Worm (Caenorhabditis elegans) whole organism, young adult: ENCODE measurements around the gene F47G9.4.
A peak's percentile ranks its signal among the peaks of the same experiment; 100 is the strongest.

Source experiments
- C06A6.2 ChIP-seq: fragments of 200-800 bp; sonication (Bioruptor generic); conservative IDR thresholded peaks from 2 replicates; pipeline ENCODE4 v1.3.6; 2022; ENCODE audit warnings: missing genetic modification characterization, missing compliant biosample characterization
- F10E7.11 ChIP-seq: sonication (generic microtip); optimal IDR thresholded peaks from 2 replicates; lab custom pipeline; 2017; ENCODE audit warnings: mild to moderate bottlenecking, missing genetic modification characterization, moderate library complexity, missing compliant biosample characterization
- F23B12.7 ChIP-seq: sonication (generic microtip); optimal IDR thresholded peaks from 2 replicates; lab custom pipeline; 2017; ENCODE audit warnings: missing genetic modification characterization, mild to moderate bottlenecking, missing compliant biosample characterization, antibody characterized with exemption, moderate library complexity; ENCODE audit not compliant: insufficient read depth
- F37B4.10 ChIP-seq: fragments of 200-800 bp; sonication (Bioruptor generic); IDR thresholded peaks from 2 replicates; pipeline ENCODE4 v1.3.6; 2022; ENCODE audit warnings: missing genetic modification characterization, missing compliant biosample characterization
- K12H6.12 ChIP-seq: fragments of 200-800 bp; sonication (Bioruptor generic); optimal IDR thresholded peaks from 2 replicates; lab custom pipeline; 2018; ENCODE audit warnings: mild to moderate bottlenecking, missing genetic modification characterization, missing compliant biosample characterization
- Y56A3A.18 ChIP-seq: fragments of 200-800 bp; sonication (Bioruptor generic); IDR thresholded peaks from 2 replicates; pipeline ENCODE4 v1.3.6; 2022; ENCODE audit warnings: missing genetic modification reagents, missing genetic modification characterization, missing compliant biosample characterization
- Y67H2A.10 ChIP-seq: fragments of 200-800 bp; sonication (Bioruptor generic); conservative IDR thresholded peaks from 2 replicates; pipeline ENCODE4 v1.3.6; 2022; ENCODE audit warnings: missing genetic modification reagents, missing genetic modification characterization, missing compliant biosample characterization
- Y79H2A.3 ChIP-seq: fragments of 200-800 bp; sonication (Bioruptor generic); conservative IDR thresholded peaks from 2 replicates; pipeline ENCODE4 v1.3.6; 2022; ENCODE audit warnings: missing genetic modification reagents, missing genetic modification characterization, missing compliant biosample characterization
- athp-1 ChIP-seq: sonication (generic microtip); optimal IDR thresholded peaks from 2 replicates; lab custom pipeline; 2017; ENCODE audit warnings: mild to moderate bottlenecking, missing genetic modification characterization, missing compliant biosample characterization
- attf-3 ChIP-seq: fragments of 200-800 bp; sonication (Bioruptor generic); conservative IDR thresholded peaks from 2 replicates; pipeline ENCODE4 v1.3.6; 2022; ENCODE audit warnings: missing genetic modification reagents, missing genetic modification characterization, missing compliant biosample characterization
- attf-5 ChIP-seq: fragments of 200-800 bp; sonication (Bioruptor generic); optimal IDR thresholded peaks from 2 replicates; lab custom pipeline; 2018; ENCODE audit warnings: mild to moderate bottlenecking, missing genetic modification characterization, missing compliant biosample characterization
- attf-6 ChIP-seq: fragments of 200-800 bp; sonication (Bioruptor generic); IDR thresholded peaks from 2 replicates; pipeline ENCODE4 v1.3.6; 2022; ENCODE audit warnings: missing genetic modification reagents, missing genetic modification characterization, missing compliant biosample characterization
- bed-2 ChIP-seq: fragments of 200-800 bp; sonication (Bioruptor generic); IDR thresholded peaks from 2 replicates; pipeline ENCODE4 v1.3.6; 2022; ENCODE audit warnings: missing genetic modification reagents, missing genetic modification characterization, missing compliant biosample characterization
- ccch-3 ChIP-seq: fragments of 200-800 bp; sonication (Bioruptor generic); optimal IDR thresholded peaks from 2 replicates; lab custom pipeline; 2018; ENCODE audit warnings: mild to moderate bottlenecking, missing genetic modification characterization, missing compliant biosample characterization
- ceh-100 ChIP-seq: fragments of 200-800 bp; sonication (Bioruptor generic); IDR thresholded peaks from 2 replicates; pipeline ENCODE4 v1.3.6; 2022; ENCODE audit warnings: missing genetic modification reagents, missing genetic modification characterization, missing compliant biosample characterization
- ceh-27 ChIP-seq: fragments of 200-800 bp; sonication (Bioruptor generic); optimal IDR thresholded peaks from 2 replicates; lab custom pipeline; 2018; ENCODE audit warnings: mild to moderate bottlenecking, missing genetic modification characterization, moderate library complexity, missing compliant biosample characterization
- ceh-40 ChIP-seq: fragments of 200-800 bp; sonication (Bioruptor generic); IDR thresholded peaks from 2 replicates; pipeline ENCODE4 v1.3.6; 2022; ENCODE audit warnings: missing genetic modification characterization, missing compliant biosample characterization
- ceh-58 ChIP-seq: fragments of 200-800 bp; sonication (Bioruptor generic); IDR thresholded peaks from 2 replicates; pipeline ENCODE4 v1.3.6; 2022; ENCODE audit warnings: missing genetic modification characterization, missing compliant biosample characterization
- ceh-91 ChIP-seq: fragments of 200-800 bp; sonication (Bioruptor generic); IDR thresholded peaks from 2 replicates; pipeline ENCODE4 v1.3.6; 2022; ENCODE audit warnings: missing genetic modification reagents, missing genetic modification characterization, missing compliant biosample characterization
- ekl-4 ChIP-seq: fragments of 200-800 bp; sonication (Bioruptor generic); IDR thresholded peaks from 2 replicates; pipeline ENCODE4 v1.3.6; 2022; ENCODE audit warnings: missing genetic modification reagents, missing genetic modification characterization, missing compliant biosample characterization
- lin-26 ChIP-seq: fragments of 200-800 bp; sonication (Bioruptor generic); IDR thresholded peaks from 2 replicates; pipeline ENCODE4 v1.3.6; 2022; ENCODE audit warnings: missing genetic modification reagents, missing genetic modification characterization, missing compliant biosample characterization
- lin-35 ChIP-seq, 3 experiments: fragments of 150-350 bp in 2 of 3; sonication (generic microtip) in 1 of 3; optimal IDR thresholded peaks; 2 replicates each; lab custom pipeline; 2014 to 2018; ENCODE audit warnings: missing biosample characterization in 3 of 3, missing genetic modification characterization in 3 of 3, missing genetic modification reagents in 3 of 3
- lin-54 ChIP-seq: fragments of 200-800 bp; sonication (Bioruptor generic); optimal IDR thresholded peaks from 2 replicates; lab custom pipeline; 2018; ENCODE audit warnings: mild to moderate bottlenecking, missing genetic modification characterization, missing compliant biosample characterization
- lir-1 ChIP-seq: fragments of 200-800 bp; sonication (Bioruptor generic); conservative IDR thresholded peaks from 2 replicates; pipeline ENCODE4 v1.3.6; 2022; ENCODE audit warnings: missing genetic modification reagents, missing genetic modification characterization, missing compliant biosample characterization
- lsy-27 ChIP-seq: sonication (generic microtip); optimal IDR thresholded peaks from 2 replicates; lab custom pipeline; 2017; ENCODE audit warnings: missing genetic modification characterization, mild to moderate bottlenecking, missing compliant biosample characterization, antibody characterized with exemption, missing genotype, borderline replicate concordance; ENCODE audit not compliant: insufficient read depth
- mcd-1 ChIP-seq: fragments of 200-800 bp; sonication (Bioruptor generic); IDR thresholded peaks from 2 replicates; pipeline ENCODE4 v1.3.6; 2022; ENCODE audit warnings: missing genetic modification reagents, missing genetic modification characterization, missing compliant biosample characterization
- mel-28 ChIP-seq: sonication (generic microtip); optimal IDR thresholded peaks from 2 replicates; lab custom pipeline; 2016; ENCODE audit warnings: borderline replicate concordance, mild to moderate bottlenecking, missing genetic modification characterization, missing compliant biosample characterization
- nfya-2 ChIP-seq: fragments of 200-800 bp; sonication (Bioruptor generic); IDR thresholded peaks from 2 replicates; pipeline ENCODE4 v1.3.6; 2022; ENCODE audit warnings: missing genetic modification reagents, missing genetic modification characterization, missing compliant biosample characterization
- nfyb-1 ChIP-seq: fragments of 200-800 bp; sonication (Bioruptor generic); IDR thresholded peaks from 2 replicates; pipeline ENCODE4 v1.3.6; 2022; ENCODE audit warnings: missing genetic modification reagents, missing genetic modification characterization, missing compliant biosample characterization
- nhr-80 ChIP-seq: sonication (generic microtip); optimal IDR thresholded peaks from 2 replicates; lab custom pipeline; 2016; ENCODE audit warnings: missing genetic modification characterization, missing compliant biosample characterization
- nhr-90 ChIP-seq: sonication (generic microtip); optimal IDR thresholded peaks from 2 replicates; lab custom pipeline; 2016; ENCODE audit warnings: missing genotype, mild to moderate bottlenecking, missing genetic modification characterization, missing compliant biosample characterization
- rec-8 ChIP-seq, 2 experiments: sonication (generic microtip); optimal IDR thresholded peaks; 2 replicates each; lab custom pipeline; 2016; ENCODE audit warnings: mild to moderate bottlenecking in 2 of 2, missing genetic modification characterization in 2 of 2, missing genetic modification reagents in 2 of 2, missing genotype in 2 of 2, missing biosample characterization in 1 of 2, missing compliant biosample characterization in 1 of 2, moderate library complexity in 1 of 2
- rpc-1 ChIP-seq, 2 experiments: fragments of 150-350 bp in 1 of 2; sonication (generic microtip) in 1 of 2; optimal IDR thresholded peaks; 2 replicates each; lab custom pipeline; 2014 to 2018; ENCODE audit warnings: missing biosample characterization in 1 of 2, missing genetic modification characterization in 1 of 2, missing genetic modification reagents in 1 of 2, missing genotype in 1 of 2
- sea-2 ChIP-seq: fragments of 200-800 bp; sonication (Bioruptor generic); IDR thresholded peaks from 2 replicates; pipeline ENCODE4 v1.3.6; 2022; ENCODE audit warnings: missing genetic modification characterization, missing compliant biosample characterization
- somi-1 ChIP-seq: fragments of 200-800 bp; sonication (Bioruptor generic); optimal IDR thresholded peaks from 2 replicates; lab custom pipeline; 2018; ENCODE audit warnings: mild to moderate bottlenecking, missing genetic modification characterization, missing compliant biosample characterization
- unc-62 ChIP-seq: fragments of 150-350 bp; optimal IDR thresholded peaks from 2 replicates; lab custom pipeline; 2014; ENCODE audit warnings: missing biosample characterization, missing genetic modification reagents, missing genetic modification characterization
- zim-3 ChIP-seq: sonication (generic microtip); optimal IDR thresholded peaks from 2 replicates; lab custom pipeline; 2017; ENCODE audit warnings: mild to moderate bottlenecking, missing genetic modification characterization, moderate library complexity, missing compliant biosample characterization
- ztf-22 ChIP-seq: fragments of 200-800 bp; sonication (Bioruptor generic); optimal IDR thresholded peaks from 2 replicates; lab custom pipeline; 2018; ENCODE audit warnings: mild to moderate bottlenecking, missing genetic modification characterization, moderate library complexity, missing compliant biosample characterization
- ztf-26 ChIP-seq: sonication (generic microtip); optimal IDR thresholded peaks from 2 replicates; lab custom pipeline; 2017; ENCODE audit warnings: missing genetic modification characterization, missing compliant biosample characterization
- ztf-3 ChIP-seq: fragments of 200-800 bp; sonication (Bioruptor generic); optimal IDR thresholded peaks from 2 replicates; lab custom pipeline; 2018; ENCODE audit warnings: mild to moderate bottlenecking, missing genetic modification characterization, missing compliant biosample characterization

Gene F47G9.4

ce11 chrV:11321719-11322118, at the start of gene F47G9.4:
F47G9.4 (minus strand) TSS chrV:11321816.
- TF ChIP-seq somi-1 (GFP tag; lab: Kevin White, UChicago) (no peak), nhr-80 (tag; lab: Kevin White, UChicago) (peak; percentile 39)

DNA sequence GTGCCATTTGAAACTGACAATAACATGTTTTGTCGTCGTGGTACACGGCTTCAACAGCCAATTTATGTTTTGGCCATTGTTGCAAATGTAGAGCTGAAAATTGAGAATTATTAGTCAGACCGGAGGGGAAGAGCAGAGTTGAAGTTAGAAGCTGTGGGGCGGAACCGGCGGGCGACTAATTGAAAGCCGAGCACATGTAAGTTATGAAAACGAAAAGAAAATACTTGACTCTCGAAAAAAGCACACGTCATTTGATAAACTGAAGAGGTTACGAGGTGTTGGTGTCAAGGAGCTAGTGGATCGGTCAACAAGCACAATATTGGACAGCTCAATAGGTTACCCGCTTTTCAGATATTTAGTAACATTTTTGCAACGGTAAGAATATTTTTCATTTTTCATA, 44.5 kb upstream of the F47G9.4 start, which contains the start of gene dop-5:
dop-5 (minus strand) TSS at position 101 of the 400 bp plus-strand sequence.
- no peak for TF ChIP-seq lin-54 (GFP tag; lab: Kevin White, UChicago)
- TF ChIP-seq F23B12.7 (tag; lab: Kevin White, UChicago) = no peak
- TF ChIP-seq ekl-4 (GFP tag; lab: Robert Waterston, UW) = no peak
- TF ChIP-seq lin-26 (GFP tag; lab: Robert Waterston, UW) = no peak
- no peak for TF ChIP-seq rec-8 (tag; optimal IDR thresholded peaks at IDR 0.05; lab: Kevin White, UChicago)
- no peak for TF ChIP-seq ceh-91
- no peak for TF ChIP-seq somi-1 (GFP tag; lab: Kevin White, UChicago)
- TF ChIP-seq nfya-2 = no peak
- TF ChIP-seq mcd-1 (GFP tag; lab: Robert Waterston, UW) = no peak
- no peak for TF ChIP-seq nfyb-1
- TF ChIP-seq attf-6 (GFP tag; lab: Robert Waterston, UW) = no peak
- TF ChIP-seq K12H6.12 (tag; lab: Kevin White, UChicago) = no peak
- no peak for TF ChIP-seq ztf-3 (GFP tag; lab: Kevin White, UChicago)
- TF ChIP-seq attf-3 (GFP tag; lab: Robert Waterston, UW) = no peak
- no peak for TF ChIP-seq ccch-3
- no peak for TF ChIP-seq ceh-58
- TF ChIP-seq zim-3 (tag; lab: Kevin White, UChicago) = no peak
- TF ChIP-seq rpc-1 (optimal IDR thresholded peaks at IDR 0.05; lab: Kevin White, UChicago) = no peak
- no peak for TF ChIP-seq rpc-1 (tag; optimal IDR thresholded peaks at IDR 0.05; lab: Kevin White, UChicago)

DNA sequence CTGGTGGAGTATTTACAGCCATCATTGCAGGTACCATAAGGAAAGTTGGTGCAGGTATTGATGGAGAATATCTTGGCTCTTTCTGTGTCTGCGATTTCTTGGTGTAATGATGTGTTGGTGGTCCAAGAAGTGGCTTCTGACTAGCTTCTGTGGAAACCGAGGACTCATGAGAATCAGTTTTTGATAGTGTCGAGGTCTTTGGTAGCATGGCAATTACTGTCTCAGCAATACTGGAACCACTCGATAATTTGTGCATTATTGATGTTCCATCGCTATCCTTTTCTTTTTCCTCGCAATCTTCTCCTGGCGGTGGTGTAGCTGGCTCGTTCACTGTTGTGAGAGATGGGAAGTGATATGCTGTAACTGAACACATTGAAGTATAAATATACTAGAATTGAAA, 42.0 kb upstream of the F47G9.4 start:
- TF ChIP-seq Y79H2A.3 (GFP tag; lab: Robert Waterston, UW) (no peak), mel-28 (tag; lab: Kevin White, UChicago) (no peak), nhr-90 (tag; lab: Kevin White, UChicago) (no peak), unc-62 (GFP tag; lab: Kevin White, UChicago) (no peak), sea-2 (GFP tag; lab: Robert Waterston, UW) (no peak), athp-1 (no peak), Y56A3A.18 (GFP tag; lab: Robert Waterston, UW) (no peak), F23B12.7 (tag; lab: Kevin White, UChicago) (no peak), C06A6.2 (GFP tag; lab: Robert Waterston, UW) (no peak), ceh-40 (GFP tag; lab: Robert Waterston, UW) (no peak)

ce11 chrV:11354264-11354663, 32.6 kb upstream of the F47G9.4 start:
- no peak for TF ChIP-seq bed-2 (GFP tag; lab: Robert Waterston, UW)
- TF ChIP-seq ceh-27 (GFP tag; lab: Kevin White, UChicago) = no peak
- no peak for TF ChIP-seq ceh-40 (GFP tag; lab: Robert Waterston, UW)
- no peak for TF ChIP-seq mcd-1 (GFP tag; lab: Robert Waterston, UW)
- TF ChIP-seq lin-54 (GFP tag; lab: Kevin White, UChicago) = no peak
- TF ChIP-seq ceh-100 (GFP tag; lab: Robert Waterston, UW) = no peak
- no peak for TF ChIP-seq lir-1 (GFP tag; lab: Robert Waterston, UW)
- TF ChIP-seq F37B4.10 (GFP tag; lab: Robert Waterston, UW) = no peak
- no peak for TF ChIP-seq nhr-90 (tag; lab: Kevin White, UChicago)
- TF ChIP-seq ztf-26 (tag; lab: Kevin White, UChicago) = no peak
- TF ChIP-seq somi-1 (GFP tag; lab: Kevin White, UChicago) = no peak
- TF ChIP-seq lin-35 (GFP tag; optimal IDR thresholded peaks at IDR 0.05; lab: Kevin White, UChicago) = no peak
- TF ChIP-seq lsy-27 (tag; lab: Kevin White, UChicago) = no peak
- TF ChIP-seq attf-5 (GFP tag; lab: Kevin White, UChicago) = no peak
- no peak for TF ChIP-seq rpc-1 (optimal IDR thresholded peaks at IDR 0.05; lab: Kevin White, UChicago)
- TF ChIP-seq rpc-1 (tag; optimal IDR thresholded peaks at IDR 0.05; lab: Kevin White, UChicago) = no peak
- TF ChIP-seq F23B12.7 (tag; lab: Kevin White, UChicago) = no peak
- no peak for TF ChIP-seq Y67H2A.10
- no peak for TF ChIP-seq ztf-22 (GFP tag; lab: Kevin White, UChicago)
- TF ChIP-seq F10E7.11 (tag; lab: Kevin White, UChicago) = no peak
